Worm (Caenorhabditis elegans) whole organism, mixed stage, embryonic: ENCODE data around the gene B0393.9.

Experiments used
- bed-3 ChIP-seq: fragments of 200-800 bp; sonication (Bioruptor generic); optimal IDR thresholded peaks from 3 replicates; lab custom pipeline; 2018; ENCODE audit warnings: mild to moderate bottlenecking, missing genetic modification characterization, moderate library complexity, missing compliant biosample characterization
- lin-13 ChIP-seq: fragments of 150-350 bp; optimal IDR thresholded peaks from 2 replicates; lab custom pipeline; 2014; ENCODE audit warnings: missing biosample characterization, missing genetic modification characterization
- mep-1 ChIP-seq: fragments of 150-350 bp; optimal IDR thresholded peaks from 2 replicates; lab custom pipeline; 2017; ENCODE audit warnings: missing biosample characterization, missing genetic modification reagents, missing genetic modification characterization, inconsistent platforms
- nhr-12 ChIP-seq: fragments of 150-350 bp; optimal IDR thresholded peaks from 2 replicates; lab custom pipeline; 2014; ENCODE audit warnings: missing biosample characterization, missing genetic modification characterization
- nhr-28 ChIP-seq: fragments of 150-350 bp; optimal IDR thresholded peaks from 2 replicates; lab custom pipeline; 2014; ENCODE audit warnings: missing biosample characterization, missing genetic modification characterization
- snpc-4 ChIP-seq: fragments of 150-350 bp; optimal IDR thresholded peaks from 2 replicates; lab custom pipeline; 2014; ENCODE audit warnings: missing biosample characterization, missing genetic modification characterization
- tbx-8 ChIP-seq: fragments of 200-800 bp; sonication (Bioruptor generic); optimal IDR thresholded peaks from 2 replicates; lab custom pipeline; 2018; ENCODE audit warnings: mild to moderate bottlenecking, missing genetic modification characterization, moderate library complexity, missing compliant biosample characterization
- unc-39 ChIP-seq: fragments of 150-350 bp; optimal IDR thresholded peaks from 2 replicates; lab custom pipeline; 2014; ENCODE audit warnings: missing biosample characterization, missing genetic modification characterization
- unc-62 ChIP-seq: fragments of 150-350 bp; optimal IDR thresholded peaks from 2 replicates; lab custom pipeline; 2014; ENCODE audit warnings: missing biosample characterization, missing genetic modification reagents, missing genetic modification characterization

- no peak for TF ChIP-seq tbx-8 (GFP tag; lab: Kevin White, UChicago)
- TF ChIP-seq lin-13: no peak
- no peak for TF ChIP-seq bed-3 (GFP tag; lab: Kevin White, UChicago)
- TF ChIP-seq snpc-4 (tag; lab: Kevin White, UChicago): no peak
- no peak for TF ChIP-seq unc-62 (GFP tag; lab: Kevin White, UChicago)
- TF ChIP-seq mep-1 (tag; lab: Kevin White, UChicago): no peak
- no peak for TF ChIP-seq nhr-12 (tag; lab: Kevin White, UChicago)
- TF ChIP-seq nhr-28 (tag; lab: Kevin White, UChicago): no peak
- TF ChIP-seq unc-39 (tag; lab: Kevin White, UChicago): no peak
Measured at ce11 chrIII:4735443-4735842, 44.5 kb downstream of the B0393.9 start, which contains the start of gene F17C8.7.
